5 fruit fly cellular contexts compared by ENCODE assay signal in genomic region chr3R:25652066-25652720, dm6.
TF ChIP-seq lines count a peak whose summit lies in the region.

No protein-coding gene starts in this region.

- peak; percentile 71 for TF ChIP-seq CTCF in whole organism, embryonic (GFP tag; optimal IDR thresholded peaks at IDR 0.05; lab: Kevin White, UChicago)

TF ChIP-seq in whole organism, adult, 20 proteins besides CTCF, POLR2A, EP300 and RAD21:
- TF ChIP-seq toe (GFP tag; optimal IDR thresholded peaks at IDR 0.05; lab: Kevin White, UChicago) (no peak), CG12768 (GFP tag; optimal IDR thresholded peaks at IDR 0.05; lab: Kevin White, UChicago) (peak; percentile 66), pad (GFP tag; optimal IDR thresholded peaks at IDR 0.05; lab: Kevin White, UChicago) (peak; percentile 25), CG33017 (tag; optimal IDR thresholded peaks at IDR 0.05; lab: Kevin White, UChicago) (peak; percentile 20), tj (GFP tag; optimal IDR thresholded peaks at IDR 0.05; lab: Kevin White, UChicago) (peak; percentile 87), Clk (GFP tag; optimal IDR thresholded peaks at IDR 0.05; lab: Kevin White, UChicago) (no peak), bab1 (GFP tag; optimal IDR thresholded peaks at IDR 0.05; lab: Kevin White, UChicago) (peak; percentile 46), CG7045 (GFP tag; optimal IDR thresholded peaks at IDR 0.05; lab: Kevin White, UChicago) (no peak), ovo (GFP tag; optimal IDR thresholded peaks at IDR 0.05; lab: Kevin White, UChicago) (peak; percentile 12), kay (GFP tag; lab: Kevin White, UChicago; ENCODE audit: borderline replicate concordance) (peak; percentile 86), cnc (optimal IDR thresholded peaks at IDR 0.05; lab: Kevin White, UChicago) (no peak), Crg-1 (GFP tag; optimal IDR thresholded peaks at IDR 0.05; lab: Kevin White, UChicago) (no peak), cic (GFP tag; optimal IDR thresholded peaks at IDR 0.05; lab: Kevin White, UChicago) (peak; percentile 51)

TF ChIP-seq in whole organism, embryonic, 481 proteins besides CTCF, POLR2A, EP300 and RAD21 (continues in another document):
- 0 out of 3 replicates have a peak, but pooled peaks have one; percentile 7 for TF ChIP-seq dysf (GFP tag; IDR thresholded peaks at IDR 0.05; lab: Robert Waterston, UW)
- TF ChIP-seq Abd-B (GFP tag; optimal IDR thresholded peaks at IDR 0.05; lab: Kevin White, UChicago): peak; percentile 61
- peak; percentile 77 for TF ChIP-seq CG9437 (GFP tag; optimal IDR thresholded peaks at IDR 0.05; lab: Kevin White, UChicago)
- no peak for TF ChIP-seq trh (GFP tag; optimal IDR thresholded peaks at IDR 0.05; lab: Kevin White, UChicago)
- peak; percentile 87 for TF ChIP-seq exex (tag; optimal IDR thresholded peaks at IDR 0.05; lab: Kevin White, UChicago)
- TF ChIP-seq CG32532 (GFP tag; IDR thresholded peaks at IDR 0.05; lab: Robert Waterston, UW): peak; percentile 36; the same call in 1 of the 2 replicates
- TF ChIP-seq Fer1 (GFP tag; optimal IDR thresholded peaks at IDR 0.05; lab: Kevin White, UChicago): peak; percentile 40
- TF ChIP-seq Pdp1 (GFP tag; optimal IDR thresholded peaks at IDR 0.05; lab: Kevin White, UChicago): peak in 1 of 2 experiments; percentile 71
- TF ChIP-seq NFAT (GFP tag; IDR thresholded peaks at IDR 0.05; lab: Robert Waterston, UW): 0 out of 2 replicates have a peak, but pooled peaks have one; percentile 5
- 0 out of 2 replicates have a peak, but pooled peaks have one; percentile 23 for TF ChIP-seq sob (GFP tag; IDR thresholded peaks at IDR 0.05; lab: Robert Waterston, UW)
- peak; percentile 71 for TF ChIP-seq oc (tag; optimal IDR thresholded peaks at IDR 0.05; lab: Kevin White, UChicago)
- TF ChIP-seq rib (GFP tag; IDR thresholded peaks at IDR 0.05; lab: Robert Waterston, UW): no peak
- no peak for TF ChIP-seq dm (GFP tag; optimal IDR thresholded peaks at IDR 0.05; lab: Kevin White, UChicago)
- TF ChIP-seq CHES-1-like (GFP tag; optimal IDR thresholded peaks at IDR 0.05; lab: Kevin White, UChicago): no peak
- no peak for TF ChIP-seq CG3838 (GFP tag; optimal IDR thresholded peaks at IDR 0.05; lab: Kevin White, UChicago)
- peak; percentile 93 for TF ChIP-seq Meics (GFP tag; optimal IDR thresholded peaks at IDR 0.05; lab: Kevin White, UChicago)
- peak; percentile 82; the same call in 3 of the 4 replicates for TF ChIP-seq chinmo (GFP tag; IDR thresholded peaks at IDR 0.05; lab: Robert Waterston, UW; ENCODE audit: partially characterized antibody)
- TF ChIP-seq ash1 (GFP tag; optimal IDR thresholded peaks at IDR 0.05; lab: Kevin White, UChicago): no peak

TF ChIP-seq in whole organism, prepupa, 60 proteins besides CTCF, POLR2A, EP300 and RAD21:
- TF ChIP-seq CG8319 (GFP tag; optimal IDR thresholded peaks at IDR 0.05; lab: Kevin White, UChicago) (no peak), eg (GFP tag; IDR thresholded peaks at IDR 0.05; lab: Robert Waterston, UW) (peak; percentile 23; the same call in 1 of the 3 replicates), svp (GFP tag; lab: Kevin White, UChicago) (peak; percentile 64), achi (GFP tag; optimal IDR thresholded peaks at IDR 0.05; lab: Kevin White, UChicago) (peak; percentile 77)
TF ChIP-seq in whole organism, prepupa: peak in this region for 3.

TF ChIP-seq in whole organism, pupa, 21 proteins besides CTCF, POLR2A, EP300 and RAD21:
- TF ChIP-seq Ets98B (GFP tag; IDR thresholded peaks at IDR 0.05; lab: Robert Waterston, UW): peak; percentile 32; the same call in 1 of the 2 replicates
- TF ChIP-seq CG8301 (tag; optimal IDR thresholded peaks at IDR 0.05; lab: Kevin White, UChicago): no peak

TF ChIP-seq in whole organism, wandering third instar larva, 38 proteins besides CTCF, POLR2A, EP300 and RAD21:
- TF ChIP-seq ey (GFP tag; optimal IDR thresholded peaks at IDR 0.05; lab: Kevin White, UChicago): no peak
- TF ChIP-seq Dif (GFP tag; optimal IDR thresholded peaks at IDR 0.05; lab: Kevin White, UChicago; ENCODE audit: partially characterized antibody): peak; percentile 83
- no peak for TF ChIP-seq woc (GFP tag; optimal IDR thresholded peaks at IDR 0.05; lab: Kevin White, UChicago)
- TF ChIP-seq rgr (GFP tag; optimal IDR thresholded peaks at IDR 0.05; lab: Kevin White, UChicago): no peak
- peak in 1 of 2 experiments; percentile 63 for TF ChIP-seq dl (GFP tag; optimal IDR thresholded peaks at IDR 0.05; lab: Kevin White, UChicago; ENCODE audit: insufficient read depth in 1 of 2, partially characterized antibody in 2 of 2)
- peak; percentile 59 for TF ChIP-seq Vsx2 (GFP tag; optimal IDR thresholded peaks at IDR 0.05; lab: Kevin White, UChicago; ENCODE audit: partially characterized antibody)
- peak; percentile 4 for TF ChIP-seq fru (GFP tag; optimal IDR thresholded peaks at IDR 0.05; lab: Kevin White, UChicago)
